Fruit fly (Drosophila melanogaster) whole organism, pupa: Measurements from ENCODE around the gene Fas2.

Source experiments
- CG10348 ChIP-seq: fragments of 200-800 bp; sonication (Bioruptor generic); IDR thresholded peaks from 2 replicates; pipeline ENCODE4 v1.3.6; 2022; ENCODE audit warnings: missing biosample characterization, missing genetic modification characterization
- CG12605 ChIP-seq: fragments of 200-800 bp; sonication (Bioruptor generic); IDR thresholded peaks from 2 replicates; pipeline ENCODE4 v1.3.6; 2022; ENCODE audit warnings: missing biosample characterization, missing genetic modification characterization
- CG13204 ChIP-seq: fragments of 200-800 bp; sonication (Bioruptor generic); optimal IDR thresholded peaks from 2 replicates; lab custom pipeline; 2018; ENCODE audit warnings: missing biosample characterization, mild to moderate bottlenecking, missing genetic modification characterization, moderate library complexity
- CG14655 ChIP-seq: fragments of 200-800 bp; sonication (Bioruptor generic); optimal IDR thresholded peaks from 3 replicates; lab custom pipeline; 2017; ENCODE audit warnings: mild to moderate bottlenecking, missing biosample characterization, missing genetic modification reagents, missing genetic modification characterization
- CG15710 ChIP-seq: fragments of 200-800 bp; sonication (Bioruptor generic); optimal IDR thresholded peaks from 2 replicates; lab custom pipeline; 2018; ENCODE audit warnings: missing biosample characterization, mild to moderate bottlenecking, missing genetic modification characterization, moderate library complexity
- CG17806 ChIP-seq: fragments of 200-800 bp; sonication (Bioruptor generic); optimal IDR thresholded peaks from 2 replicates; lab custom pipeline; 2018; ENCODE audit warnings: missing biosample characterization, mild to moderate bottlenecking, missing genetic modification characterization, moderate library complexity
- CG32121 ChIP-seq: fragments of 200-800 bp; sonication (Bioruptor generic); IDR thresholded peaks from 2 replicates; pipeline ENCODE4 v1.3.6; 2022; ENCODE audit warnings: missing biosample characterization, missing genetic modification characterization
- CG34367 ChIP-seq: fragments of 200-800 bp; sonication (Bioruptor generic); optimal IDR thresholded peaks from 2 replicates; lab custom pipeline; 2018; ENCODE audit warnings: missing biosample characterization, mild to moderate bottlenecking, missing genetic modification characterization
- CG4496 ChIP-seq: fragments of 200-800 bp; sonication (Bioruptor generic); IDR thresholded peaks from 3 replicates; pipeline ENCODE4 v1.3.6; 2022; ENCODE audit warnings: missing biosample characterization, missing genetic modification characterization
- CG8159 ChIP-seq: fragments of 200-800 bp; sonication (Bioruptor generic); optimal IDR thresholded peaks from 3 replicates; lab custom pipeline; 2018; ENCODE audit warnings: missing biosample characterization, mild to moderate bottlenecking, missing genetic modification characterization, moderate library complexity
- CG8301 ChIP-seq: fragments of 200-800 bp; sonication (Bioruptor generic); optimal IDR thresholded peaks from 2 replicates; lab custom pipeline; 2018; ENCODE audit warnings: missing biosample characterization, mild to moderate bottlenecking, missing genetic modification characterization
- CG9948 ChIP-seq: fragments of 200-800 bp; sonication (Bioruptor generic); optimal IDR thresholded peaks from 2 replicates; lab custom pipeline; 2018; ENCODE audit warnings: missing biosample characterization, mild to moderate bottlenecking, missing genetic modification characterization, moderate library complexity
- D1 ChIP-seq: fragments of 200-800 bp; sonication (Bioruptor generic); optimal IDR thresholded peaks from 2 replicates; lab custom pipeline; 2018; ENCODE audit warnings: missing biosample characterization, mild to moderate bottlenecking, missing genetic modification characterization, moderate library complexity
- EcR ChIP-seq: fragments of 200-800 bp; sonication (Bioruptor generic); optimal IDR thresholded peaks from 3 replicates; lab custom pipeline; 2019; ENCODE audit warnings: missing biosample characterization, missing genetic modification characterization, mild to moderate bottlenecking, moderate library complexity, missing genetic modification reagents
- Ets98B ChIP-seq: fragments of 200-800 bp; sonication (Bioruptor generic); IDR thresholded peaks from 2 replicates; pipeline ENCODE4 v1.3.6; 2022; ENCODE audit warnings: missing biosample characterization, missing genetic modification characterization
- Pif1A ChIP-seq: fragments of 200-800 bp; sonication (Bioruptor generic); optimal IDR thresholded peaks from 3 replicates; lab custom pipeline; 2016; ENCODE audit warnings: missing biosample characterization, missing genetic modification characterization
- Pif1B ChIP-seq: fragments of 200-800 bp; sonication (Bioruptor generic); optimal IDR thresholded peaks from 3 replicates; lab custom pipeline; 2016; ENCODE audit warnings: missing biosample characterization, missing genetic modification characterization
- Snoo ChIP-seq: fragments of 200-800 bp; sonication (Bioruptor generic); optimal IDR thresholded peaks from 3 replicates; lab custom pipeline; 2017; ENCODE audit warnings: missing biosample characterization, mild to moderate bottlenecking, missing genetic modification characterization, inconsistent platforms
- fd96Ca ChIP-seq: fragments of 200-800 bp; sonication (Bioruptor generic); IDR thresholded peaks from 3 replicates; pipeline ENCODE4 v1.3.6; 2022; ENCODE audit warnings: missing biosample characterization, missing genetic modification characterization
- gl ChIP-seq: fragments of 200-800 bp; sonication (Bioruptor generic); optimal IDR thresholded peaks from 2 replicates; lab custom pipeline; 2018; ENCODE audit warnings: missing biosample characterization, mild to moderate bottlenecking, missing genetic modification characterization
- rn ChIP-seq: fragments of 200-800 bp; sonication (Bioruptor generic); IDR thresholded peaks from 2 replicates; pipeline ENCODE4 v1.3.6; 2022; ENCODE audit warnings: missing biosample characterization, missing genetic modification characterization

Fas2 gene

dm6 chrX:4106240-4106639 lies 99.7 kb downstream of the Fas2 start:
- TF ChIP-seq CG9948 (tag; lab: Kevin White, UChicago) = no peak
- no peak for TF ChIP-seq CG12605 (GFP tag; lab: Robert Waterston, UW)

dm6 chrX:4105830-4106233 lies 100.1 kb downstream of the Fas2 start, which contains the start of gene cib:
TSS of gene cib (plus strand) at chrX:4106113.
- TF ChIP-seq CG13204 (GFP tag; lab: Kevin White, UChicago) (no peak), rn (GFP tag; lab: Robert Waterston, UW) (no peak), CG4496 (GFP tag; lab: Robert Waterston, UW) (peak; percentile 71; the same call in 2 of the 3 replicates), CG15710 (tag; lab: Kevin White, UChicago) (peak; percentile 3), Snoo (peak; percentile 52), Ets98B (peak; percentile 53), CG12605 (GFP tag; lab: Robert Waterston, UW) (peak; percentile 63), CG8159 (tag; lab: Kevin White, UChicago) (peak; percentile 5), Pif1A (GFP tag; lab: Kevin White, UChicago) (no peak), Pif1B (GFP tag; lab: Kevin White, UChicago) (no peak), EcR (GFP tag; lab: Kevin White, UChicago) (peak; percentile 23), CG14655 (GFP tag; lab: Kevin White, UChicago) (no peak), CG9948 (tag; lab: Kevin White, UChicago) (no peak), gl (no peak), CG17806 (tag; lab: Kevin White, UChicago) (no peak)

dm6 chrX:4104132-4104531 lies 101.8 kb downstream of the Fas2 start, which contains the start of the genes Xpac and brn:
TSS of gene Xpac (minus strand) at chrX:4104197.
TSS of gene brn (plus strand) at chrX:4104342.
- TF ChIP-seq CG14655 (GFP tag; lab: Kevin White, UChicago) (no peak), CG8159 (tag; lab: Kevin White, UChicago) (no peak), Ets98B (no peak), CG8301 (no peak), CG32121 (GFP tag; lab: Robert Waterston, UW) (no peak), CG15710 (tag; lab: Kevin White, UChicago) (no peak), fd96Ca (no peak), CG13204 (GFP tag; lab: Kevin White, UChicago) (no peak), CG10348 (GFP tag; lab: Robert Waterston, UW) (no peak), CG34367 (no peak), CG4496 (GFP tag; lab: Robert Waterston, UW) (no peak), CG17806 (tag; lab: Kevin White, UChicago) (no peak), rn (GFP tag; lab: Robert Waterston, UW) (no peak), CG12605 (GFP tag; lab: Robert Waterston, UW) (no peak), D1 (tag; lab: Kevin White, UChicago) (no peak), Pif1A (GFP tag; lab: Kevin White, UChicago) (no peak), CG9948 (tag; lab: Kevin White, UChicago) (no peak), EcR (GFP tag; lab: Kevin White, UChicago) (no peak), Snoo (no peak)
- TF ChIP-seq, all 21 proteins: peak for 0

- TF ChIP-seq D1 (tag; lab: Kevin White, UChicago) (no peak), Ets98B (no peak), CG9948 (tag; lab: Kevin White, UChicago) (no peak), CG8159 (tag; lab: Kevin White, UChicago) (no peak), CG4496 (GFP tag; lab: Robert Waterston, UW) (no peak), rn (GFP tag; lab: Robert Waterston, UW) (no peak), CG10348 (GFP tag; lab: Robert Waterston, UW) (no peak), CG14655 (GFP tag; lab: Kevin White, UChicago) (no peak), CG34367 (no peak), Pif1A (GFP tag; lab: Kevin White, UChicago) (no peak), CG15710 (tag; lab: Kevin White, UChicago) (no peak), Pif1B (GFP tag; lab: Kevin White, UChicago) (no peak), Snoo (no peak), EcR (GFP tag; lab: Kevin White, UChicago) (no peak), CG13204 (GFP tag; lab: Kevin White, UChicago) (no peak)
Measured at dm6 chrX:4100824-4101368, 105.0 kb downstream of the Fas2 start, which contains the start of the genes Cmtr1 and CG15375. TSS of gene Cmtr1 (minus strand) at chrX:4101031. TSS of gene CG15375 (plus strand) at chrX:4101318.

dm6 chrX:4089012-4089649 lies 116.8 kb downstream of the Fas2 start:
- TF ChIP-seq Pif1A (GFP tag; lab: Kevin White, UChicago) (peak; percentile 1), CG12605 (GFP tag; lab: Robert Waterston, UW) (0 out of 2 replicates have a peak, but pooled peaks have one; percentile 24), CG10348 (GFP tag; lab: Robert Waterston, UW) (no peak)
